Worm (Caenorhabditis elegans) whole organism, L1 larva: ENCODE results near the gene hsp-60.

Experiments
- Y116A8C.19 ChIP-seq: sonication (generic microtip); optimal IDR thresholded peaks from 2 replicates; lab custom pipeline; 2016; ENCODE audit warnings: missing compliant biosample characterization, missing genetic modification characterization, borderline replicate concordance
- alr-1 ChIP-seq: fragments of 200-800 bp; sonication (Bioruptor generic); optimal IDR thresholded peaks from 2 replicates; lab custom pipeline; 2018; ENCODE audit warnings: borderline replicate concordance, mild to moderate bottlenecking, missing genetic modification characterization, missing compliant biosample characterization
- aly-2 ChIP-seq: fragments of 150-350 bp; optimal IDR thresholded peaks from 2 replicates; lab custom pipeline; 2014; ENCODE audit warnings: missing biosample characterization, missing genetic modification characterization
- ama-1 ChIP-seq: fragments of 150-350 bp; optimal IDR thresholded peaks from 2 replicates; lab custom pipeline; 2014
- ceh-8 ChIP-seq: fragments of 200-800 bp; sonication (Bioruptor generic); optimal IDR thresholded peaks from 2 replicates; lab custom pipeline; 2018; ENCODE audit warnings: mild to moderate bottlenecking, missing genetic modification characterization, moderate library complexity, missing compliant biosample characterization
- ceh-82 ChIP-seq, 3 experiments: fragments of 150-350 bp in 1 of 3; sonication (generic microtip) in 2 of 3; optimal IDR thresholded peaks; 2 replicates each; lab custom pipeline; 2014 to 2017; ENCODE audit warnings: missing biosample characterization in 3 of 3, missing genetic modification characterization in 3 of 3
- ceh-88 ChIP-seq: fragments of 200-800 bp; sonication (Bioruptor generic); IDR thresholded peaks from 2 replicates; pipeline ENCODE4 v1.3.6; 2022; ENCODE audit warnings: missing genetic modification characterization, missing compliant biosample characterization
- ceh-90 ChIP-seq: sonication (generic microtip); optimal IDR thresholded peaks from 2 replicates; lab custom pipeline; 2016; ENCODE audit warnings: missing genetic modification characterization, missing compliant biosample characterization
- ces-1 ChIP-seq: fragments of 150-350 bp; optimal IDR thresholded peaks from 2 replicates; lab custom pipeline; 2014; ENCODE audit warnings: missing biosample characterization, missing genetic modification reagents, missing genetic modification characterization
- dpl-1 ChIP-seq, 3 experiments: fragments of 150-350 bp in 2 of 3; sonication (generic microtip) in 1 of 3; optimal IDR thresholded peaks; 2 replicates each; lab custom pipeline; 2014 to 2017; ENCODE audit warnings: missing biosample characterization in 3 of 3, missing genetic modification characterization in 3 of 3, missing genetic modification reagents in 3 of 3
- efl-1 ChIP-seq, 4 experiments: fragments of 150-350 bp; optimal IDR thresholded peaks in 3 of 4; peaks in 1 of 4; 1 replicate in 1 of 4; 2 replicates in 3 of 4; lab custom pipeline; 2014; ENCODE audit warnings: missing biosample characterization in 2 of 4, missing genetic modification characterization in 2 of 4, missing genetic modification reagents in 2 of 4
- efl-3 ChIP-seq: fragments of 200-800 bp; sonication (Bioruptor generic); optimal IDR thresholded peaks from 2 replicates; lab custom pipeline; 2018; ENCODE audit warnings: mild to moderate bottlenecking, missing genetic modification characterization, missing compliant biosample characterization
- egl-13 ChIP-seq: sonication (generic microtip); optimal IDR thresholded peaks from 2 replicates; lab custom pipeline; 2016; ENCODE audit warnings: missing genotype, missing genetic modification reagents, missing genetic modification characterization, missing compliant biosample characterization
- elt-3 ChIP-seq, 6 experiments: fragments of 150-350 bp in 1 of 6; sonication (generic microtip); optimal IDR thresholded peaks; 2 replicates each; lab custom pipeline; 2017 to 2018; ENCODE audit warnings: missing biosample characterization in 6 of 6, missing genetic modification characterization in 6 of 6, inconsistent platforms in 1 of 6
- ets-5 ChIP-seq: fragments of 200-800 bp; sonication (Bioruptor generic); IDR thresholded peaks from 2 replicates; pipeline ENCODE4 v1.3.6; 2022; ENCODE audit warnings: missing genetic modification characterization, missing compliant biosample characterization
- grh-1 ChIP-seq: fragments of 200-800 bp; sonication (Bioruptor generic); IDR thresholded peaks from 2 replicates; pipeline ENCODE4 v1.3.6; 2022; ENCODE audit warnings: missing genetic modification reagents, missing genetic modification characterization, missing compliant biosample characterization
- hlh-4 ChIP-seq: sonication (generic microtip); optimal IDR thresholded peaks from 2 replicates; lab custom pipeline; 2016; ENCODE audit warnings: mild to moderate bottlenecking, missing genetic modification characterization, missing compliant biosample characterization
- hpl-2 ChIP-seq: fragments of 150-350 bp; optimal IDR thresholded peaks from 2 replicates; lab custom pipeline; 2014; ENCODE audit warnings: missing biosample characterization, missing genetic modification reagents, missing genetic modification characterization
- isw-1 ChIP-seq: fragments of 200-800 bp; sonication (Bioruptor generic); IDR thresholded peaks from 2 replicates; pipeline ENCODE4 v1.3.6; 2022; ENCODE audit warnings: missing genetic modification characterization, missing compliant biosample characterization
- jun-1 ChIP-seq: fragments of 150-350 bp; optimal IDR thresholded peaks from 2 replicates; lab custom pipeline; 2014; ENCODE audit warnings: missing biosample characterization, missing genetic modification reagents, missing genetic modification characterization
- lsy-2 ChIP-seq, 2 experiments: fragments of 150-350 bp; optimal IDR thresholded peaks; 2 replicates each; lab custom pipeline; 2014; ENCODE audit warnings: missing biosample characterization in 2 of 2, missing genetic modification characterization in 2 of 2
- mab-9 ChIP-seq: fragments of 200-800 bp; sonication (Bioruptor generic); IDR thresholded peaks from 2 replicates; pipeline ENCODE4 v1.3.6; 2022; ENCODE audit warnings: missing genetic modification reagents, missing genetic modification characterization, missing compliant biosample characterization
- mdl-1 ChIP-seq, 2 experiments: fragments of 150-350 bp; optimal IDR thresholded peaks; 2 replicates each; lab custom pipeline; 2014 to 2017; ENCODE audit warnings: missing biosample characterization in 2 of 2, missing genetic modification characterization in 2 of 2, inconsistent platforms in 1 of 2
- mep-1 ChIP-seq: fragments of 150-350 bp; optimal IDR thresholded peaks from 2 replicates; lab custom pipeline; 2014; ENCODE audit warnings: missing biosample characterization, missing genetic modification characterization
- nhr-19 ChIP-seq: fragments of 200-800 bp; sonication (Bioruptor generic); conservative IDR thresholded peaks from 2 replicates; pipeline ENCODE4 v1.3.6; 2022; ENCODE audit warnings: missing genetic modification characterization, missing compliant biosample characterization
- nhr-20 ChIP-seq: sonication (generic microtip); optimal IDR thresholded peaks from 2 replicates; lab custom pipeline; 2016; ENCODE audit warnings: mild to moderate bottlenecking, missing genetic modification characterization, missing compliant biosample characterization
- nhr-237 ChIP-seq: fragments of 150-350 bp; optimal IDR thresholded peaks from 2 replicates; lab custom pipeline; 2014; ENCODE audit warnings: missing biosample characterization, missing genetic modification characterization
- nhr-28 ChIP-seq: fragments of 150-350 bp; optimal IDR thresholded peaks from 2 replicates; lab custom pipeline; 2014; ENCODE audit warnings: missing biosample characterization, missing genetic modification characterization
- nhr-47 ChIP-seq: sonication (generic microtip); optimal IDR thresholded peaks from 2 replicates; lab custom pipeline; 2016; ENCODE audit warnings: mild to moderate bottlenecking, missing genetic modification characterization, moderate library complexity, missing compliant biosample characterization
- nhr-71 ChIP-seq: sonication (generic microtip); optimal IDR thresholded peaks from 2 replicates; lab custom pipeline; 2016; ENCODE audit warnings: mild to moderate bottlenecking, missing genetic modification characterization, moderate library complexity, missing compliant biosample characterization
- nhr-76 ChIP-seq: sonication (generic microtip); optimal IDR thresholded peaks from 2 replicates; lab custom pipeline; 2017; ENCODE audit warnings: missing biosample characterization, missing genetic modification characterization
- nhr-84 ChIP-seq: sonication (generic microtip); optimal IDR thresholded peaks from 2 replicates; lab custom pipeline; 2017; ENCODE audit warnings: missing biosample characterization, missing genetic modification characterization
- nhr-85 ChIP-seq: sonication (generic microtip); peaks from one replicate; lab custom pipeline; 2016; ENCODE audit warnings: missing genetic modification characterization, inconsistent platforms, missing compliant biosample characterization
- nhr-90 ChIP-seq: sonication (generic microtip); optimal IDR thresholded peaks from 2 replicates; lab custom pipeline; 2016; ENCODE audit warnings: mild to moderate bottlenecking, missing genetic modification characterization, missing compliant biosample characterization; ENCODE audit not compliant: poor library complexity
- skn-1 ChIP-seq: fragments of 150-350 bp; optimal IDR thresholded peaks from 2 replicates; lab custom pipeline; 2014; ENCODE audit warnings: missing biosample characterization, missing genetic modification characterization
- snpc-4 ChIP-seq: fragments of 150-350 bp; optimal IDR thresholded peaks from 2 replicates; lab custom pipeline; 2014; ENCODE audit warnings: missing biosample characterization, missing genetic modification characterization
- snu-23 ChIP-seq: sonication (generic microtip); optimal IDR thresholded peaks from 2 replicates; lab custom pipeline; 2016; ENCODE audit warnings: missing genetic modification characterization, missing compliant biosample characterization
- sox-4 ChIP-seq: sonication (generic microtip); optimal IDR thresholded peaks from 2 replicates; lab custom pipeline; 2016; ENCODE audit warnings: missing genetic modification characterization, missing compliant biosample characterization
- sup-37 ChIP-seq: fragments of 200-800 bp; sonication (Bioruptor generic); optimal IDR thresholded peaks from 2 replicates; lab custom pipeline; 2018; ENCODE audit warnings: mild to moderate bottlenecking, missing genetic modification characterization, missing compliant biosample characterization
- swsn-7 ChIP-seq: sonication (generic microtip); optimal IDR thresholded peaks from 2 replicates; lab custom pipeline; 2016; ENCODE audit warnings: missing genetic modification characterization, missing compliant biosample characterization
- tbx-2 ChIP-seq: sonication (generic microtip); optimal IDR thresholded peaks from 2 replicates; lab custom pipeline; 2016; ENCODE audit warnings: missing genetic modification characterization, missing compliant biosample characterization
- unc-62 ChIP-seq: fragments of 150-350 bp; optimal IDR thresholded peaks from 2 replicates; lab custom pipeline; 2014; ENCODE audit warnings: missing biosample characterization, missing genetic modification reagents, missing genetic modification characterization
- unc-86 ChIP-seq: sonication (generic microtip); optimal IDR thresholded peaks from 2 replicates; lab custom pipeline; 2016; ENCODE audit warnings: missing genetic modification characterization, missing compliant biosample characterization
- unc-98 ChIP-seq: fragments of 200-800 bp; sonication (Bioruptor generic); IDR thresholded peaks from 2 replicates; pipeline ENCODE4 v1.3.6; 2022; ENCODE audit warnings: missing genetic modification characterization, missing compliant biosample characterization
- xbp-1 ChIP-seq: sonication (generic microtip); optimal IDR thresholded peaks from 2 replicates; lab custom pipeline; 2016; ENCODE audit warnings: missing genetic modification characterization, missing compliant biosample characterization
- zip-4 ChIP-seq: fragments of 200-800 bp; sonication (Bioruptor generic); optimal IDR thresholded peaks from 2 replicates; lab custom pipeline; 2018; ENCODE audit warnings: mild to moderate bottlenecking, missing genetic modification characterization, moderate library complexity, missing compliant biosample characterization
- ztf-11 ChIP-seq, 2 experiments: sonication (generic microtip); optimal IDR thresholded peaks; 2 replicates each; lab custom pipeline; 2016 to 2017; ENCODE audit warnings: missing genetic modification characterization in 2 of 2, missing biosample characterization in 1 of 2, missing compliant biosample characterization in 1 of 2

hsp-60 gene

DNA sequence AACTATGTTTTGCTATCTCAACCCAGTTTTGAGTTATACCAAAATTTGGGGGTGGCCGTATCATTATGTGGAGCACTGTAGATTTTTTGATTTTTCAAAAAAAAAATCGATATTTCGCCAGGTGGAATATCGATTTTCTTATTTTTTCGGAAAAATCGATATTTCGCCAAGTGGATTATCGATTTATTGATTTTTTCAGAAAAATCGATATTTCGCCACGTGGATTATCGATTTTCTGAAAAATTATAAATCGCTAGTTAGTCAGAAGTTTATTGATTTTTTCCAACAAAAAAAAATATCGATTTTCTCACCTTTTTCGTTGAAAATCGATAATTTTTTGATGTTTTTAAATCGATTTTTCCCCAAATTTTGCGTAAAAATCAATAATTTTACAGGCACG lies 39.4 kb upstream of the hsp-60 start:
- TF ChIP-seq nhr-76 (tag; lab: Kevin White, UChicago) (no peak), nhr-85 (tag; lab: Kevin White, UChicago) (no peak), ceh-8 (GFP tag; lab: Kevin White, UChicago) (no peak), ceh-90 (tag; lab: Kevin White, UChicago) (no peak), hlh-4 (tag; lab: Kevin White, UChicago) (no peak), mdl-1 (tag; optimal IDR thresholded peaks at IDR 0.05; lab: Kevin White, UChicago) (no peak), nhr-90 (tag; lab: Kevin White, UChicago) (no peak), skn-1 (tag; lab: Kevin White, UChicago) (no peak), mep-1 (tag; lab: Kevin White, UChicago) (no peak), sox-4 (tag; lab: Kevin White, UChicago) (no peak)

ce11 chrIII:1583529-1583928 lies 36.0 kb upstream of the hsp-60 start:
- TF ChIP-seq nhr-28 (no peak), ceh-88 (GFP tag; lab: Robert Waterston, UW) (no peak), zip-4 (GFP tag; lab: Kevin White, UChicago) (no peak), sup-37 (GFP tag; lab: Kevin White, UChicago) (no peak), Y116A8C.19 (tag; lab: Kevin White, UChicago) (no peak), swsn-7 (tag; lab: Kevin White, UChicago) (no peak), efl-3 (no peak), unc-98 (GFP tag; lab: Robert Waterston, UW) (no peak), hpl-2 (GFP tag; lab: Kevin White, UChicago) (no peak), snpc-4 (tag; lab: Kevin White, UChicago) (no peak), nhr-19 (GFP tag; lab: Robert Waterston, UW) (no peak), unc-62 (no peak)

DNA sequence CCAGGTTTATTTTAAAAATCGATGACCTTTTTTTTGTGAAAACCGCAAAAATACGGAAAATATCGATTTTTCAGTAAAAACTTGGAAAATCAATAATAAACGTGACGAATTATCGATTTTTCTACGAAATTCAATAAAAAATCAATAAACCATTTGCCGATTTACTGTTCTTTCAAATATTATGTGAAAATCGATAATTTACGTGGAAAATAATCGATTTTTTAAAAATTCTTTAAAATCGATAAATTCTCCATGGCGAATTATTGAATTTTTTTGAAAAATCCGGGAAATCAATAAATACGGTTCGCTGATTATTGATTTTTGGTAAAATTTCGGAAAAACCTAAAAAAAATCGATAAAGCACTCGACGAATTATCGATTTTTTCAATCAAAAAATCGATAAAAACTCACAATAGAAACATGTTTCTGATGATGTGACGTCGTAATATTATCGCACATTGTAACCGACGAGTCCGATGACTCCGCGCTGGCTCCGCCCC lies 35.3 kb upstream of the hsp-60 start:
- no peak for TF ChIP-seq ceh-88 (GFP tag; lab: Robert Waterston, UW)
- TF ChIP-seq ceh-90 (tag; lab: Kevin White, UChicago), result no peak
- TF ChIP-seq ces-1, result no peak
- TF ChIP-seq nhr-90 (tag; lab: Kevin White, UChicago), result no peak
- no peak for TF ChIP-seq nhr-20 (tag; lab: Kevin White, UChicago)
- TF ChIP-seq unc-62, result no peak
- TF ChIP-seq ztf-11 (tag; optimal IDR thresholded peaks at IDR 0.05; lab: Kevin White, UChicago), result no peak
- no peak for TF ChIP-seq aly-2 (tag; lab: Kevin White, UChicago)
- TF ChIP-seq jun-1 (tag; lab: Kevin White, UChicago), result no peak

DNA sequence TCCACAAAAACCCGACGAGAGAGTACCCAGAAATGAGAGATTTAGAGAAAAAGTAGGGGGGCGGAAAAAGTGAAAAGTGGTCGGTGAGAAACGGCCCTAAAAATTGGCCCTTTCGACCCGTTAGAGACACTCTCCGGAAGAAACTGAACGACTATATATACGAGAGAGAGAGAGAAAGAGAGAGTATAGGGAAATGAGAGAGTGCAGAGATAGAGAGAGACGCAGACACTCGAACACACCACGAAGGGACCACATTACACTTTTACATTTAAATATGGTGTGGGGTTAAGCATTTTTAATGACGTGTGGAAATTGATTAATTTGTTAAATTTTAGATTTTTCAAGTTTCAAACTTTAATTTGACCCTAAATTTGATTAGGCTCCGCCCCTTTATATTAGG lies 27.9 kb upstream of the hsp-60 start:
- TF ChIP-seq grh-1, result no peak
- no peak for TF ChIP-seq mab-9
- peak; percentile 20 to 58 for TF ChIP-seq lsy-2 (tag; optimal IDR thresholded peaks at IDR 0.05; lab: Kevin White, UChicago)
- TF ChIP-seq elt-3 (tag; optimal IDR thresholded peaks at IDR 0.05; lab: Kevin White, UChicago), result no peak
- no peak for TF ChIP-seq ceh-90 (tag; lab: Kevin White, UChicago)
- TF ChIP-seq tbx-2, result peak; percentile 36
- TF ChIP-seq isw-1 (GFP tag; lab: Robert Waterston, UW), result peak; percentile 14
- no peak for TF ChIP-seq nhr-47 (tag; lab: Kevin White, UChicago)
- peak in 2 of 3 experiments; percentile 15 to 50 for TF ChIP-seq ceh-82 (tag; optimal IDR thresholded peaks at IDR 0.05; lab: Kevin White, UChicago)
- TF ChIP-seq nhr-84, result no peak
- no peak for TF ChIP-seq Y116A8C.19 (tag; lab: Kevin White, UChicago)
- TF ChIP-seq swsn-7 (tag; lab: Kevin White, UChicago), result peak; percentile 46
- TF ChIP-seq egl-13, result no peak
- TF ChIP-seq efl-1 (optimal IDR thresholded peaks at IDR 0.05; lab: Kevin White, UChicago), result peak; percentile 58 to 70
- peak in 1 of 2 experiments; percentile 32 for TF ChIP-seq efl-1 (GFP tag; optimal IDR thresholded peaks at IDR 0.05 in 1 of 2; lab: Kevin White, UChicago)
- no peak for TF ChIP-seq ama-1 (lab: Kevin White, UChicago)
- TF ChIP-seq alr-1 (tag; lab: Kevin White, UChicago), result no peak
- TF ChIP-seq snu-23, result peak; percentile 39
- no peak for TF ChIP-seq ets-5 (GFP tag; lab: Robert Waterston, UW)
- TF ChIP-seq mdl-1 (tag; optimal IDR thresholded peaks at IDR 0.05; lab: Kevin White, UChicago), result no peak
- TF ChIP-seq xbp-1 (tag; lab: Kevin White, UChicago), result peak; percentile 1
- peak in 1 of 3 experiments; percentile 2 for TF ChIP-seq dpl-1 (GFP tag; optimal IDR thresholded peaks at IDR 0.05; lab: Kevin White, UChicago)
- TF ChIP-seq nhr-237, result no peak
- peak; percentile 51 for TF ChIP-seq unc-86 (tag; lab: Kevin White, UChicago)
- peak; percentile 61 for TF ChIP-seq nhr-71 (tag; lab: Kevin White, UChicago)
